Fruit fly (Drosophila melanogaster) S2 (cell line): ENCODE results near the gene Taf10.

Experiments used
- CG8478 ChIP-seq: fragments of >200 bp; optimal IDR thresholded peaks from 2 replicates; lab custom pipeline; 2018
- CTCF ChIP-seq, 2 experiments: fragments of >200 bp; optimal IDR thresholded peaks; 2 replicates each; lab custom pipeline; 2018

Taf10 gene

DNA sequence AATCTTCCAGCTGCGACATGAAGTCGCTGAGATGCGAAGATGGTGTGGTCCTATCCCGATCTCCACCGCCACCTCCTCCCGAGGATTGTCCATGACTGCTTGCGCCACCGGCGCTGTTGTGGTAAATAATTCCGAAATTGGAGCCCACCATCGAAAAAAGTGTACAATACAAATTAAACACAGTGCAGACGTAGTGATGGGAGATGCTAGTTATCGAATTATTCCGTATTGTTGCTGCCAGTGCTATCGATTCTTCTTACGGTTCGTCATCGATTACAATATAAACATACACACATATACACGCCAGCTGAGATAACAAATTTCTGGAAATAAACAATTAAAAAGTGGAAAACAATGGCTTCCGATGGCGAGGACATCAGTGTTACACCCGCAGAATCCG lies at the start of gene Taf10, which contains the start of gene Taf10b:
Gene Taf10 (plus strand): TSS at position 264 of the 400 bp plus-strand sequence.
Gene Taf10b (minus strand): TSS at position 219 of the 400 bp plus-strand sequence.
- TF ChIP-seq CG8478 (no peak), CTCF (optimal IDR thresholded peaks at IDR 0.05; lab: Kevin White, UChicago) (no peak)

dm6 chr2L:2720368-2720767 lies 47.3 kb upstream of the Taf10 start:
- TF ChIP-seq CTCF (optimal IDR thresholded peaks at IDR 0.05; lab: Kevin White, UChicago) (no peak), CG8478 (no peak)

- TF ChIP-seq CG8478 (no peak), CTCF (optimal IDR thresholded peaks at IDR 0.05; lab: Kevin White, UChicago) (no peak)
Measured at dm6 chr2L:2721317-2721716, 46.4 kb upstream of the Taf10 start.

DNA sequence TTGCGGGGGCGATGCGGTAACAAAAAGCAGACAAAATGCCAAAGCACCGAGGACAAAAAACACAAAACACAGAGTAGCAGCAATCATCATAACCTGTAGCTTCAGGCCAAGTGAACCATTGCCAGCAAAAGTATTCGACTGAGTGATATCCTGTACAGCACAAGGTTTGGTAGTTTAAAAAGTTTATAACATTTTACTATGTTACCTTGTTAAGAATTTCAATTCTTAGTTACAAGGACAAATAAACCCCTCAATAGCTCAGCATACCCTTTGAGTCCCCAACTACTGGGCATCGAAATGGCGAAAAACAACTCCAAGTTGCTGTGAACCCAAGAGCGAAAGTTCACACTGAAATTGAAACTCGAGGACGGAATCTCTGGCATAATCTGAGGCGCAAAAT lies 44.6 kb upstream of the Taf10 start:
- TF ChIP-seq CTCF (optimal IDR thresholded peaks at IDR 0.05; lab: Kevin White, UChicago), result no peak
- TF ChIP-seq CG8478, result no peak

DNA sequence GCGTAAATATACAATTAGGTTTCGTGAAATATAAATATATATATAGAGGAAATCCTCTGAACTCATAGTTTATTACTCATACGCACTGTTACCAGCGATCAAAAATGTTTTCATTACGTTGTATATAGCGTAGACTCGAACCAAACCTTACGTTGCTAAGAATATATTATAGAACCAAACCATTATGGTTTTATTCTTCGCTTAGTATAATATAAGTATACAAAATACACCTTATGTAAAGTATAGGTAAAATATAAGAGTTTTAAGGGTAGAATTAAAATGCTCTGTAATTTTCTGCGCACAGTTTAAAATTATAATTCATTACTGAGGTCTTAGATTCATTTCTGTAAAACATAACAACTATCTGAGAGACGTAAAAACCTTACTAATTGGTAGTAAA lies 43.2 kb upstream of the Taf10 start:
- TF ChIP-seq CG8478 (no peak), CTCF (optimal IDR thresholded peaks at IDR 0.05; lab: Kevin White, UChicago) (peak in 1 of 2 experiments; percentile 22)

DNA sequence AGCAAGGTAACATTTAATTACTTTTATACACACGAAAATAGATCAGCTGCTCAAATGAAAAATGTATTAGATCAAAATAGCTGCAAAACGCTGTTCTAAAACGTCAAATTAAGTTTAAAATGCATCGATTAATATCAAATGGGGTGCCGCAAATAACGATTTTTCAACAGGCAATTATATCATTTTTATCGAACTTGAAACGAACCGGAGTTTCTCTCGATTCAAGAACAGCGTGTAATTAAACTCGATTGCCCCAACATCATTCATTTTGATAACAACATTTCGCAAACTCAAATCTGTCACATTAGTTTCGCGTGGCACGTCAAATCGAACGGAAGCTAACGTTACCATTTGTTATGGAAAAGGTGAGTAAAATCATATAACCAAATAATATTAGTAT lies 42.3 kb upstream of the Taf10 start, which contains the start of gene CG31689:
Gene CG31689 (plus strand): TSS at position 301 of the 400 bp plus-strand sequence.
- no peak for TF ChIP-seq CTCF (optimal IDR thresholded peaks at IDR 0.05; lab: Kevin White, UChicago)
- TF ChIP-seq CG8478, result no peak

- TF ChIP-seq CTCF (optimal IDR thresholded peaks at IDR 0.05; lab: Kevin White, UChicago), result no peak
- no peak for TF ChIP-seq CG8478
Measured at dm6 chr2L:2727364-2727763, 40.3 kb upstream of the Taf10 start.

dm6 chr2L:2727812-2728211 lies 39.9 kb upstream of the Taf10 start:
- TF ChIP-seq CG8478, result no peak
- TF ChIP-seq CTCF (optimal IDR thresholded peaks at IDR 0.05; lab: Kevin White, UChicago), result no peak

DNA sequence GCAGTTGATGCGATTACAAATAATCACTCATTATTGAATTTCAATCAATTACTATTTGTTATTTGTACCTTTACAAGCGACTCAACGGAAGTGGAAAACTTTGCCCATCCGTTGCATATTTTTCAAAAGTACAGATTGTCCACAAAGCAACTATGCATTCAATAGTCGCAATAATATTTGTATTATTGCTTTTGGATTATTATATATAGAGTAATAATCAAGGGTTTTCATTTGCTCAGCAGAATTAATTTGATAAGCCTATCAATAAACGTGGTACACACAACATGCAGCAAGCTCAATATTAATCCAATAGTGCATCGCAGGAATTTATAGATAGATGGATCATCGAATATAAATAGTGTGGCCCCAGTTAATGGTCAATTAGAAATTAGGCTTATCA lies 39.1 kb upstream of the Taf10 start:
- TF ChIP-seq CG8478, result no peak
- TF ChIP-seq CTCF (optimal IDR thresholded peaks at IDR 0.05; lab: Kevin White, UChicago), result no peak

DNA sequence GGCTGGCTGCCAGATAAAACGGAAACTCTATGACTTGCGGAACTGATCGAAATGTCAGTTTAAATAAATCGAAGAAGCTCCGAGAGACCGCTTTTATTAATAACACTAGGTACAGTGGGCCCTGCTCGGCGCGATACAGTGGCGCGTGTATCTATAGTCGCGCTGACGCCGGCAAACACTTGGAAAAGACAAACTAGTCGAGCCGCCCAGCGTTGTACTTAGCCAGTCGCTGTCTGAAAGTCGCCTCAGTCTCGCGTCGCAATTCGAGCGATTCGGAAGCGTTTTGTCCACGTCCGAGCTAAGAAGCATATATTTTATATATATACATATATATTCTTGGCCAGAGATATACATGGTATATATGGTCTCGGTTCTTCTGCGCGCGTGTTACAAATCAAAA lies 37.8 kb upstream of the Taf10 start:
- TF ChIP-seq CTCF (optimal IDR thresholded peaks at IDR 0.05; lab: Kevin White, UChicago) (no peak), CG8478 (no peak)

DNA sequence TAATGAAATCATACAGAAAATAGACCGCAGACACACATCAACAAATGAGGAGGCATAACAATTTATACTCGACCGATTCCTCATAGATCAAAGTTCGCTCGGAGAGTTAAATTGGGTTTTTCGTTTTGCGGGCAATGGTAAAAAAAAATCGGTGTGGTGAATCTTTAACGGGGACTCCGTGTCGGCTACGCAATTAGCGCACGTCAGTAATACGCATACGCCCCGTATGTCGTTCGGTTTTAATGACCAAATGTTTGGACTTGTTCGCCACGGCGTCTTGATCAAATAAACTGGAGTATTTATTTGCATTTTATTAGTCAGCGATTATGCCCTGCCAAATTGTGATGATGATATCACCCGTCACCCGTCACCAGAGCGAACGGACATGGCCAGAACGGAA lies 36.9 kb upstream of the Taf10 start:
- TF ChIP-seq CG8478, result no peak

dm6 chr2L:2731370-2732138 lies 36.1 kb upstream of the Taf10 start:
- TF ChIP-seq CG8478, result no peak
- no peak for TF ChIP-seq CTCF (optimal IDR thresholded peaks at IDR 0.05; lab: Kevin White, UChicago)

- TF ChIP-seq CTCF (optimal IDR thresholded peaks at IDR 0.05; lab: Kevin White, UChicago) (no peak), CG8478 (no peak)
Measured at dm6 chr2L:2732139-2732830, 35.4 kb upstream of the Taf10 start.

DNA sequence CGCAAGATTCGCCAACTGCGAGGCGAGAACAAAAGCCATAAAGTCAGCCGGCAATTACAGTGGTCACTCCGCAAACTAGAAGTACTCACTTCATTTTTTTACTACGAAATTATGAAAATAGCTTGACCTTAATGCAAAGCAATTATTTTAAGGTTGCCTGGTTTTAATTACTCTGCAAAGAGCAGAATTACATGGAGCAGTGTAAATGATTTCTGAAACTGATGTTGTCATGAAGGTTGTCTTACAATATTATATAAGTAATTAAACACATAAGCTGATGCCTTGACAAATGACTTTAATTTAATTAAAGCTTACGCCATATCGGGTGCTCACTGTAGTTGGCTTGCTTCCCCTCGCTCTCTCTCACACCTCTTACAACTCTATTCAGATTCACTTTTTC lies 33.5 kb upstream of the Taf10 start:
- TF ChIP-seq CG8478 (no peak), CTCF (optimal IDR thresholded peaks at IDR 0.05; lab: Kevin White, UChicago) (no peak)

- TF ChIP-seq CG8478 (no peak), CTCF (optimal IDR thresholded peaks at IDR 0.05; lab: Kevin White, UChicago) (no peak)
Measured at dm6 chr2L:2734946-2735345, 32.7 kb upstream of the Taf10 start.

dm6 chr2L:2735539-2735938 lies 32.2 kb upstream of the Taf10 start:
- TF ChIP-seq CTCF (optimal IDR thresholded peaks at IDR 0.05; lab: Kevin White, UChicago), result no peak
- TF ChIP-seq CG8478, result no peak
